Worm (Caenorhabditis elegans): Measurements from ENCODE around the gene C34C12.2.

DNA sequence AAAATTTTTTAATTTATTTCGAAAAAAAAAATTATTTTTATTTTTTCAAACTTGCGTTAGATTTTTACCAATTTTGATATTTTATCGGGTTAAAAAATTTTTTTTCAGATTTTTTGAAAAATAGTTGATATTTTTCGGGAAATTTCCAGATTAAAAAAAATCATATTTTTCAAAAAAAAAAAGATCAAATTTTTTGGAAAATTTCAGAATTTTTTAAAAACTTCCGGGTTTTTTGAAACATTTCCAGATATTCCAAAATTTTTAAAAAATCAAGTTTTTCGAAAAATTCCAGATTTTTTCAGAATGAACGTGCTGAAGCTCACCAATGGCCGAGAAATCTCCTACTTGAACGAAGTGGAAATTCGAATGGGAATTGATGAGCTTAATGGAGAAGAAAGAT is 28.1 kb upstream of the C34C12.2 start, which contains the start of gene metl-18:
- no peak for TF ChIP-seq elt-3 (tag; optimal IDR thresholded peaks at IDR 0.05)
- no peak for TF ChIP-seq ztf-11 (tag; optimal IDR thresholded peaks at IDR 0.05)
- TF ChIP-seq ztf-4 (tag; optimal IDR thresholded peaks at IDR 0.05): no peak
- TF ChIP-seq unc-39 (tag; optimal IDR thresholded peaks at IDR 0.05): no peak
- TF ChIP-seq mdl-1 (tag; optimal IDR thresholded peaks at IDR 0.05): no peak
- TF ChIP-seq mab-5 (tag; optimal IDR thresholded peaks at IDR 0.05): no peak
- no peak for TF ChIP-seq nhr-23 (tag; optimal IDR thresholded peaks at IDR 0.05)
- no peak for TF ChIP-seq gmeb-1 (tag; optimal IDR thresholded peaks at IDR 0.05)
